Worm (Caenorhabditis elegans) whole organism, L4 larva: ENCODE measurements around the gene glb-24.

Experiments used
- D1046.2 ChIP-seq: fragments of 200-800 bp; sonication (Bioruptor generic); IDR thresholded peaks from 2 replicates; pipeline ENCODE4 v1.3.6; 2022; ENCODE audit warnings: missing genetic modification characterization, missing compliant biosample characterization
- F10B5.3 ChIP-seq: sonication (generic microtip); optimal IDR thresholded peaks from 2 replicates; lab custom pipeline; 2016; ENCODE audit warnings: mild to moderate bottlenecking, missing genetic modification characterization, missing compliant biosample characterization
- F37D6.2 ChIP-seq: sonication (generic microtip); optimal IDR thresholded peaks from 2 replicates; lab custom pipeline; 2016; ENCODE audit warnings: mild to moderate bottlenecking, missing genetic modification characterization, missing compliant biosample characterization
- T26A8.4 ChIP-seq: fragments of 200-800 bp; sonication (Bioruptor generic); IDR thresholded peaks from 2 replicates; pipeline ENCODE4 v1.3.6; 2022; ENCODE audit warnings: missing genetic modification characterization, missing compliant biosample characterization
- Y105C5A.15 ChIP-seq: fragments of 200-800 bp; sonication (Bioruptor generic); IDR thresholded peaks from 2 replicates; pipeline ENCODE4 v1.3.6; 2022; ENCODE audit warnings: missing genetic modification characterization, missing compliant biosample characterization
- Y48G9A.11 ChIP-seq: fragments of 200-800 bp; sonication (Bioruptor generic); IDR thresholded peaks from 2 replicates; pipeline ENCODE4 v1.3.6; 2022; ENCODE audit warnings: missing genetic modification reagents, missing genetic modification characterization, missing compliant biosample characterization
- Y5F2A.4 ChIP-seq: fragments of 200-800 bp; sonication (Bioruptor generic); optimal IDR thresholded peaks from 2 replicates; lab custom pipeline; 2018; ENCODE audit warnings: mild to moderate bottlenecking, missing genetic modification characterization, missing compliant biosample characterization
- aha-1 ChIP-seq: fragments of 150-350 bp; peaks from one replicate; lab custom pipeline; 2014; ENCODE audit warnings: missing biosample characterization, missing genetic modification characterization
- arid-1 ChIP-seq: fragments of 200-800 bp; sonication (Bioruptor generic); conservative IDR thresholded peaks from 2 replicates; pipeline ENCODE4 v1.3.6; 2022; ENCODE audit warnings: missing genetic modification reagents, missing genetic modification characterization, missing compliant biosample characterization
- ceh-82 ChIP-seq: sonication (generic microtip); optimal IDR thresholded peaks from 2 replicates; lab custom pipeline; 2017; ENCODE audit warnings: missing biosample characterization, missing genetic modification characterization
- daf-16 ChIP-seq, 3 experiments: sonication (generic microtip); optimal IDR thresholded peaks; 2 replicates each; lab custom pipeline; 2016 to 2017; ENCODE audit warnings: missing genetic modification characterization in 3 of 3, missing genetic modification reagents in 3 of 3, mild to moderate bottlenecking in 2 of 3, missing compliant biosample characterization in 2 of 3, missing biosample characterization in 1 of 3, moderate library complexity in 1 of 3
- dmd-6 ChIP-seq: fragments of 200-800 bp; sonication (Bioruptor generic); IDR thresholded peaks from 2 replicates; pipeline ENCODE4 v1.3.6; 2022; ENCODE audit warnings: missing genetic modification reagents, missing genetic modification characterization, missing compliant biosample characterization
- dmd-9 ChIP-seq: fragments of 200-800 bp; sonication (Bioruptor generic); IDR thresholded peaks from 2 replicates; pipeline ENCODE4 v1.3.6; 2022; ENCODE audit warnings: missing genetic modification reagents, missing genetic modification characterization, missing compliant biosample characterization
- dpl-1 ChIP-seq: fragments of 150-350 bp; optimal IDR thresholded peaks from 2 replicates; lab custom pipeline; 2014; ENCODE audit warnings: missing biosample characterization, missing genetic modification reagents, missing genetic modification characterization
- dve-1 ChIP-seq: sonication (generic microtip); optimal IDR thresholded peaks from 2 replicates; lab custom pipeline; 2017; ENCODE audit warnings: antibody characterized with exemption, mild to moderate bottlenecking, missing genetic modification characterization, missing compliant biosample characterization; ENCODE audit not compliant: insufficient read depth
- fos-1 ChIP-seq: fragments of 150-350 bp; optimal IDR thresholded peaks from 2 replicates; lab custom pipeline; 2014; ENCODE audit warnings: missing biosample characterization, missing genetic modification characterization
- hlh-11 ChIP-seq: fragments of 200-800 bp; sonication (Bioruptor generic); optimal IDR thresholded peaks from 2 replicates; lab custom pipeline; 2018; ENCODE audit warnings: mild to moderate bottlenecking, missing genetic modification characterization, missing compliant biosample characterization
- hmg-1.1 ChIP-seq: fragments of 200-800 bp; sonication (Bioruptor generic); IDR thresholded peaks from 2 replicates; pipeline ENCODE4 v1.3.6; 2022; ENCODE audit warnings: missing genetic modification reagents, missing genetic modification characterization, missing compliant biosample characterization
- jun-1 ChIP-seq: fragments of 150-350 bp; optimal IDR thresholded peaks from 2 replicates; lab custom pipeline; 2014; ENCODE audit warnings: missing biosample characterization, missing genetic modification reagents, missing genetic modification characterization
- lim-7 ChIP-seq: fragments of 200-800 bp; sonication (Bioruptor generic); IDR thresholded peaks from 2 replicates; pipeline ENCODE4 v1.3.6; 2022; ENCODE audit warnings: missing genetic modification characterization, missing compliant biosample characterization
- lin-29 ChIP-seq: fragments of 200-800 bp; sonication (Bioruptor generic); IDR thresholded peaks from 2 replicates; pipeline ENCODE4 v1.3.6; 2022; ENCODE audit warnings: missing genetic modification reagents, missing genetic modification characterization, missing compliant biosample characterization
- madf-5 ChIP-seq, 2 experiments: fragments of 200-800 bp; sonication (Bioruptor generic); IDR thresholded peaks; 2 replicates each; pipeline ENCODE4 v1.3.6; 2022; ENCODE audit warnings: missing compliant biosample characterization in 2 of 2, missing genetic modification characterization in 2 of 2
- madf-9 ChIP-seq: fragments of 200-800 bp; sonication (Bioruptor generic); conservative IDR thresholded peaks from 2 replicates; pipeline ENCODE4 v1.3.6; 2022; ENCODE audit warnings: missing genetic modification reagents, missing genetic modification characterization, missing compliant biosample characterization
- mdl-1 ChIP-seq, 2 experiments: fragments of 150-350 bp in 1 of 2; sonication (generic microtip) in 1 of 2; optimal IDR thresholded peaks; 2 replicates each; lab custom pipeline; 2014 to 2017; ENCODE audit warnings: missing biosample characterization in 2 of 2, missing genetic modification characterization in 2 of 2
- nhr-11 ChIP-seq: fragments of 150-350 bp; optimal IDR thresholded peaks from 2 replicates; lab custom pipeline; 2014; ENCODE audit warnings: missing biosample characterization, missing genetic modification characterization
- nhr-28 ChIP-seq: fragments of 150-350 bp; optimal IDR thresholded peaks from 2 replicates; lab custom pipeline; 2014; ENCODE audit warnings: missing biosample characterization, missing genetic modification characterization
- nhr-41 ChIP-seq: fragments of 200-800 bp; sonication (Bioruptor generic); IDR thresholded peaks from 2 replicates; pipeline ENCODE4 v1.3.6; 2022; ENCODE audit warnings: missing genetic modification reagents, missing genetic modification characterization, missing compliant biosample characterization
- nhr-6 ChIP-seq: fragments of 150-350 bp; optimal IDR thresholded peaks from 2 replicates; lab custom pipeline; 2014; ENCODE audit warnings: missing biosample characterization, missing genetic modification characterization
- pha-4 ChIP-seq, 2 experiments: fragments of 150-350 bp in 1 of 2; fragments of 200-800 bp in 1 of 2; sonication (Bioruptor generic) in 1 of 2; IDR thresholded peaks in 1 of 2; optimal IDR thresholded peaks in 1 of 2; 2 replicates each; pipeline versions ENCODE4 v1.3.6 to Lab custom; 2014 to 2022; ENCODE audit warnings: missing genetic modification characterization in 2 of 2, missing genetic modification reagents in 2 of 2, missing biosample characterization in 1 of 2, missing compliant biosample characterization in 1 of 2
- pqm-1 ChIP-seq: sonication (generic microtip); optimal IDR thresholded peaks from 2 replicates; lab custom pipeline; 2017; ENCODE audit warnings: missing biosample characterization, missing genetic modification characterization
- saeg-2 ChIP-seq: fragments of 200-800 bp; sonication (Bioruptor generic); IDR thresholded peaks from 2 replicates; pipeline ENCODE4 v1.3.6; 2022; ENCODE audit warnings: missing genetic modification reagents, missing genetic modification characterization, missing compliant biosample characterization
- sdz-12 ChIP-seq: fragments of 200-800 bp; sonication (Bioruptor generic); optimal IDR thresholded peaks from 2 replicates; lab custom pipeline; 2018; ENCODE audit warnings: mild to moderate bottlenecking, missing genetic modification characterization, missing compliant biosample characterization
- snpc-1.2 ChIP-seq: fragments of 200-800 bp; sonication (Bioruptor generic); IDR thresholded peaks from 2 replicates; pipeline ENCODE4 v1.3.6; 2022; ENCODE audit warnings: missing genetic modification reagents, missing genetic modification characterization, missing compliant biosample characterization
- spr-1 ChIP-seq: sonication (generic microtip); optimal IDR thresholded peaks from 2 replicates; lab custom pipeline; 2016; ENCODE audit warnings: mild to moderate bottlenecking, missing genetic modification characterization, missing compliant biosample characterization
- spr-3 ChIP-seq: fragments of 200-800 bp; sonication (Bioruptor generic); optimal IDR thresholded peaks from 2 replicates; lab custom pipeline; 2018; ENCODE audit warnings: mild to moderate bottlenecking, missing genetic modification characterization, missing compliant biosample characterization
- unc-39 ChIP-seq: sonication (generic microtip); optimal IDR thresholded peaks from 2 replicates; lab custom pipeline; 2017; ENCODE audit warnings: missing biosample characterization, missing genetic modification characterization
- unc-62 ChIP-seq, 3 experiments: fragments of 150-350 bp in 1 of 3; sonication (generic microtip); optimal IDR thresholded peaks in 2 of 3; peaks in 1 of 3; 1 replicate in 1 of 3; 2 replicates in 2 of 3; lab custom pipeline; 2014 to 2017; ENCODE audit warnings: missing biosample characterization in 3 of 3, missing genetic modification characterization in 3 of 3, missing genetic modification reagents in 3 of 3, missing genotype in 1 of 3
- zag-1 ChIP-seq: fragments of 150-350 bp; optimal IDR thresholded peaks from 2 replicates; lab custom pipeline; 2014; ENCODE audit warnings: missing biosample characterization, missing genetic modification characterization
- zfp-3 ChIP-seq: fragments of 200-800 bp; sonication (Bioruptor generic); conservative IDR thresholded peaks from 2 replicates; pipeline ENCODE4 v1.3.6; 2022; ENCODE audit warnings: missing genetic modification reagents, missing genetic modification characterization, missing compliant biosample characterization
- zip-2 ChIP-seq: fragments of 150-350 bp; optimal IDR thresholded peaks from 2 replicates; lab custom pipeline; 2014; ENCODE audit warnings: missing biosample characterization, missing genetic modification characterization
- ztf-7 ChIP-seq: fragments of 150-350 bp; optimal IDR thresholded peaks from 2 replicates; lab custom pipeline; 2014; ENCODE audit warnings: missing biosample characterization, missing genetic modification characterization

glb-24 gene

DNA sequence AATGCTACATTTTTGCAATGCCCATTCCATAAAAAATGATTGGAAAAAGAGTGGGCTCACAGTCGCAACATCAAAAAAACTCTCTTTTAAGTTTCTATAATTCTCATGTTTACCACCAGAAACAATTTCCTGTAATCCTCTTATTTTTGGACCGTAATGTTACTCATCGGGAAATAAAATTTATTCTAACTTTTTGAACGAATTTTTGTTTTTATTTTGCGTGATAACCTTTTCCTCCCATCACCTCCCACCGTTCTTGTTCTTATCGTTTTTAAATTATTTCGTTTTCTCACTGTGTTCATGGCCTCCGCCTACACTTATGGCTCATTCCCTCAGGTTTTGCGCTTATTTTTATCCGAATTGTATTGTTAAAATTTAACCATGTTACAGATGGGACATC is 26.6 kb downstream of the glb-24 start, which contains the start of gene anp-1 (continued):
- TF ChIP-seq lim-7 = no peak
- TF ChIP-seq, all 104 proteins: peak for 0

DNA sequence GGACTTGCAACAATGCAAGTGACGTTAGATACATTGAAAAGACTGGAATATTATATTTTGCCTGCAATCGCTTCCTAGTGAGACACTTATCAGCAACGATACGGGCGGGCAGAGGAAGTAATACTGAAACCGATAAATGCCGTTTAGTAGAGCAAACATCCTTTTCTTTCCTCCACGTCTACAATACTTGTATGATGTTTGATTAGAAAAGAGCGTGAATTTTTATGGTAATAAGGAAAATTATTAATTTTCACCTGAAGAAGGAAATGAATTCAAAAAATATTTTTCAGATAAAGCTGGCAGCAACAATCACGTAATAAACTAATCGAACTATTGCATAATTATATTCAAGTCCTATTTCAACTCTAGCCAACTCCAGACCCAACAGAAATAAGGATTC is 31.0 kb downstream of the glb-24 start, which contains the start of gene C44H9.7:
TSS of gene C44H9.7 (minus strand) at position 101 of the 400 bp plus-strand sequence.
- no peak for TF ChIP-seq dmd-9 (GFP tag; lab: Robert Waterston, UW)
- TF ChIP-seq fos-1 (tag; lab: Kevin White, UChicago) = no peak
- TF ChIP-seq nhr-28 = no peak
- TF ChIP-seq pqm-1 (tag; lab: Kevin White, UChicago) = no peak
- TF ChIP-seq Y48G9A.11 (GFP tag; lab: Robert Waterston, UW) = no peak
- TF ChIP-seq sdz-12 (GFP tag; lab: Kevin White, UChicago) = no peak
- TF ChIP-seq zip-2 (tag; lab: Kevin White, UChicago) = no peak
- no peak for TF ChIP-seq F10B5.3 (tag; lab: Kevin White, UChicago)
- no peak for TF ChIP-seq ceh-82 (tag; lab: Kevin White, UChicago)

DNA sequence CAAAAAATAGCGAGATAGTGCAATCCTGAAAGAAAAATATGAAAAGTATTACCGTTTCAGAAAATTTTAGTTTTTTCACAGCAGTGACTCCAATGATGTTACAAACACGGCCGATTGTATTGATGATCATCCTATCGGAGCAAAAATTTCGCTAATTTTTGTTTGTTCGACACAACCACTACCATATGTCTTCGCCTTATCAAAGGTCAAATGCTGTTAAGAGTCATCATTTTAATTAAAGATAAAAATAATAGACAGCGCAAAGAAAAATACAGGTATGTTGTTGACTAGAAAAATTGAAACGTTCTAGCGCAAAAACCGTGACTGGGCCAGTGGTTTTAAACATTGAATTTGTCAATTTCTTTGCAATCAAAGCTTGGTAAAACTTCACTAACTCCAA is 33.4 kb downstream of the glb-24 start:
- TF ChIP-seq Y5F2A.4 (GFP tag; lab: Kevin White, UChicago) = no peak
- TF ChIP-seq nhr-11 = no peak
- peak; percentile 96 for TF ChIP-seq nhr-6
- no peak for TF ChIP-seq T26A8.4 (GFP tag; lab: Robert Waterston, UW)
- peak; percentile 42 for TF ChIP-seq pqm-1 (tag; lab: Kevin White, UChicago)
- TF ChIP-seq daf-16 (GFP tag; optimal IDR thresholded peaks at IDR 0.05; lab: Kevin White, UChicago) = no peak
- TF ChIP-seq daf-16 (tag; optimal IDR thresholded peaks at IDR 0.05; lab: Kevin White, UChicago) = peak; percentile 66
- no peak for TF ChIP-seq Y48G9A.11 (GFP tag; lab: Robert Waterston, UW)
- no peak for TF ChIP-seq nhr-41 (GFP tag; lab: Robert Waterston, UW)
- peak; percentile 74 for TF ChIP-seq nhr-28
- TF ChIP-seq dmd-6 (GFP tag; lab: Robert Waterston, UW) = peak; percentile 36; the same call in 1 of the 2 replicates

DNA sequence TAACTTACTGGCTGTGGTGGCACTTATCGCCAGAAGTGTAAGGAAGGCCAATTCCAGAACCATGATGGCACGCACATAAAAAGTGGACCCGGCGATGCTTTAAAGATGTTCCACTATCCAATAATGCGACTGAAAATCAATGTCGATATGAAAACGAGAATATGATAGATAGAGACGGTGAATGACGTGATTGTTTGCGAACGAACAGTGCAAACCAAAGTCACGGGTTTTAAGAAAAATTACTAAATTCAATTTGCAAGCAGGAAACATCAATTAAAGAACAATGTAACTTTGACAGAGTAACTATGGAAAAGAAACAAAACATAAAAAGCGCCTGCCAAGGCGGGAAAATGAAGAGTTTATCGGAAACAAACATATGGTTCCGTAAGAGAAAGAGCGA is 36.0 kb downstream of the glb-24 start, which contains the start of gene C44H9.5:
TSS of gene C44H9.5 (minus strand) at position 129 of the 400 bp plus-strand sequence.
- TF ChIP-seq lin-29 (GFP tag; lab: Robert Waterston, UW) (no peak), nhr-28 (peak; percentile 4), dpl-1 (GFP tag; lab: Kevin White, UChicago) (no peak), F37D6.2 (tag; lab: Kevin White, UChicago) (no peak), D1046.2 (GFP tag; lab: Robert Waterston, UW) (no peak), daf-16 (GFP tag; optimal IDR thresholded peaks at IDR 0.05; lab: Kevin White, UChicago) (no peak), daf-16 (tag; optimal IDR thresholded peaks at IDR 0.05; lab: Kevin White, UChicago) (peak; percentile 29), pqm-1 (tag; lab: Kevin White, UChicago) (peak; percentile 13), snpc-1.2 (GFP tag; lab: Robert Waterston, UW) (no peak), mdl-1 (tag; optimal IDR thresholded peaks at IDR 0.05; lab: Kevin White, UChicago) (no peak), dve-1 (tag; lab: Kevin White, UChicago) (peak; percentile 14), jun-1 (tag; lab: Kevin White, UChicago) (no peak), ztf-7 (tag; lab: Kevin White, UChicago) (no peak), hlh-11 (tag; lab: Kevin White, UChicago) (peak; percentile 3), unc-62 (GFP tag; optimal IDR thresholded peaks at IDR 0.05 in 1 of 2; lab: Kevin White, UChicago) (peak in 1 of 2 experiments; percentile 19), unc-62 (tag; optimal IDR thresholded peaks at IDR 0.05; lab: Kevin White, UChicago) (no peak), spr-1 (tag; lab: Kevin White, UChicago) (no peak), hmg-1.1 (GFP tag; lab: Robert Waterston, UW) (no peak), unc-39 (tag; lab: Kevin White, UChicago) (no peak), nhr-6 (peak; percentile 8), aha-1 (tag; lab: Kevin White, UChicago) (peak; percentile 9), dmd-6 (GFP tag; lab: Robert Waterston, UW) (peak; percentile 55; the same call in 1 of the 2 replicates)

DNA sequence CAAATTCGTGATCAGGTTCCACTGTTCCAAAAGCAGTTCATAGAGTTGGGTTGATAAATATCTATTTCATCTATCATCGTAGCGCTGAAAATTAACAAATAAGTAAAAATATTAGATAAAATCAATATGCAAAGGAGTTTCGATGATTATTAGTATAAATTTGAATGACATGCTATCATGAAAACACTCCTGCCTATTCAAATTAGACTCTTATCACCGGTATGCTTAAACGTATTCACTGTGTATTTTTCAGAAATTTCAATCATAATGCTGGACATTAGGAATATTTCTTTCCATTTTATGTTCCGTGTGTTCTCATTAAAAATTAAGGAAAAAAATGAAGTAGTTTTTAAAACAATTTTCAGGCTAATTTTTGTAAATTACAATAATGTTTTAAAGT is 40.5 kb downstream of the glb-24 start, which contains the start of gene C44H9.6:
TSS of gene C44H9.6 (minus strand) at position 101 of the 400 bp plus-strand sequence.
- TF ChIP-seq madf-5 (GFP tag; IDR thresholded peaks at IDR 0.05; lab: Robert Waterston, UW) = no peak
- no peak for TF ChIP-seq saeg-2 (GFP tag; lab: Robert Waterston, UW)
- TF ChIP-seq madf-9 = no peak
- TF ChIP-seq arid-1 (GFP tag; lab: Robert Waterston, UW) = no peak
- no peak for TF ChIP-seq pha-4 (GFP tag; IDR thresholded peaks at IDR 0.05; lab: Robert Waterston, UW)
- no peak for TF ChIP-seq pha-4 (tag; optimal IDR thresholded peaks at IDR 0.05; lab: Kevin White, UChicago)
- TF ChIP-seq zfp-3 = no peak
- TF ChIP-seq Y105C5A.15 = no peak
- peak; percentile 14 for TF ChIP-seq dve-1 (tag; lab: Kevin White, UChicago)
- TF ChIP-seq ztf-7 (tag; lab: Kevin White, UChicago) = no peak
- no peak for TF ChIP-seq spr-3 (GFP tag; lab: Kevin White, UChicago)
- TF ChIP-seq zag-1 = no peak
- no peak for TF ChIP-seq daf-16 (GFP tag; optimal IDR thresholded peaks at IDR 0.05; lab: Kevin White, UChicago)
- peak; percentile 47 for TF ChIP-seq daf-16 (tag; optimal IDR thresholded peaks at IDR 0.05; lab: Kevin White, UChicago)
